Fruit fly (Drosophila melanogaster): ENCODE data around the gene r-l.

The r-l gene

dm6 chr3R:21097631-21098117, 24.6 kb upstream of the r-l start, which contains the start of gene RhoGAP93B (continued):
- peak; percentile 34 for TF ChIP-seq CG6854 (GFP tag; optimal IDR thresholded peaks at IDR 0.05)
- TF ChIP-seq acj6 (GFP tag; optimal IDR thresholded peaks at IDR 0.05), result peak; percentile 68
- TF ChIP-seq CG11762 (GFP tag; optimal IDR thresholded peaks at IDR 0.05; ENCODE audit: insufficient read depth), result no peak
- no peak for TF ChIP-seq CG6276 (GFP tag; optimal IDR thresholded peaks at IDR 0.05)
- peak; percentile 74 for TF ChIP-seq CG3919 (GFP tag; optimal IDR thresholded peaks at IDR 0.05)
- peak; percentile 88 for TF ChIP-seq eg (GFP tag; IDR thresholded peaks at IDR 0.05)
- peak; percentile 58 for TF ChIP-seq CG16779 (tag; optimal IDR thresholded peaks at IDR 0.05)
- peak; percentile 78 for TF ChIP-seq CG6808 (GFP tag; optimal IDR thresholded peaks at IDR 0.05)
- TF ChIP-seq dac (GFP tag; optimal IDR thresholded peaks at IDR 0.05), result peak; percentile 62
- TF ChIP-seq CG31627 (GFP tag; optimal IDR thresholded peaks at IDR 0.05), result peak; percentile 82
- peak; percentile 82 for TF ChIP-seq Hr39 (GFP tag; optimal IDR thresholded peaks at IDR 0.05)
- TF ChIP-seq salr (GFP tag; optimal IDR thresholded peaks at IDR 0.05), result peak; percentile 49 to 56
- TF ChIP-seq CG8119 (GFP tag; IDR thresholded peaks at IDR 0.05), result peak; percentile 84
- TF ChIP-seq CG7368 (GFP tag; optimal IDR thresholded peaks at IDR 0.05), result peak; percentile 71
- TF ChIP-seq cyc (GFP tag; optimal IDR thresholded peaks at IDR 0.05), result peak; percentile 77
- TF ChIP-seq CG10669 (GFP tag; optimal IDR thresholded peaks at IDR 0.05), result peak; percentile 70
- no peak for TF ChIP-seq CG9139 (GFP tag; optimal IDR thresholded peaks at IDR 0.05)

- TF ChIP-seq CG11762 (GFP tag; optimal IDR thresholded peaks at IDR 0.05; ENCODE audit: insufficient read depth), result no peak
- no peak for TF ChIP-seq CG10631 (GFP tag; optimal IDR thresholded peaks at IDR 0.05)
- TF ChIP-seq pdm3 (GFP tag; optimal IDR thresholded peaks at IDR 0.05), result no peak
- TF ChIP-seq Eip75B (GFP tag; optimal IDR thresholded peaks at IDR 0.05), result no peak
- TF ChIP-seq Gug (GFP tag; IDR thresholded peaks at IDR 0.05), result no peak
- TF ChIP-seq Sox102F (GFP tag; optimal IDR thresholded peaks at IDR 0.05), result no peak
- no peak for TF ChIP-seq CG8319 (GFP tag; optimal IDR thresholded peaks at IDR 0.05)
- TF ChIP-seq ss (GFP tag; optimal IDR thresholded peaks at IDR 0.05), result no peak
- TF ChIP-seq lz (GFP tag; optimal IDR thresholded peaks at IDR 0.05), result no peak
- TF ChIP-seq salr (GFP tag; optimal IDR thresholded peaks at IDR 0.05), result no peak
- TF ChIP-seq Sox15 (GFP tag; optimal IDR thresholded peaks at IDR 0.05), result no peak
- no peak for TF ChIP-seq cyc (GFP tag; optimal IDR thresholded peaks at IDR 0.05)
- no peak for TF ChIP-seq fkh (GFP tag; optimal IDR thresholded peaks at IDR 0.05)
- no peak for TF ChIP-seq Blimp-1 (GFP tag; optimal IDR thresholded peaks at IDR 0.05)
- no peak for TF ChIP-seq vri (GFP tag; optimal IDR thresholded peaks at IDR 0.05)
- no peak for TF ChIP-seq CG7368 (GFP tag; optimal IDR thresholded peaks at IDR 0.05)
These were observed 24.0 kb upstream of the r-l start for dm6 chr3R:21097160-21097559.

dm6 chr3R:21096532-21097143, 23.5 kb upstream of the r-l start:
- peak; percentile 29 for TF ChIP-seq CG6854 (GFP tag; optimal IDR thresholded peaks at IDR 0.05)
- no peak for TF ChIP-seq CG11294 (GFP tag; IDR thresholded peaks at IDR 0.05)
- TF ChIP-seq fkh (GFP tag; optimal IDR thresholded peaks at IDR 0.05), result no peak
- TF ChIP-seq ss (GFP tag; optimal IDR thresholded peaks at IDR 0.05), result peak in 1 of 2 experiments; percentile 28
- peak; percentile 39; the same call in 1 of the 2 replicates for TF ChIP-seq CG15336 (GFP tag; IDR thresholded peaks at IDR 0.05)
- TF ChIP-seq CG3032 (tag; optimal IDR thresholded peaks at IDR 0.05), result no peak
- no peak for TF ChIP-seq Sox102F (GFP tag; optimal IDR thresholded peaks at IDR 0.05)
- TF ChIP-seq Hr39 (GFP tag; optimal IDR thresholded peaks at IDR 0.05), result no peak
- no peak for TF ChIP-seq net (GFP tag; optimal IDR thresholded peaks at IDR 0.05)
- no peak for TF ChIP-seq salr (GFP tag; optimal IDR thresholded peaks at IDR 0.05)
- TF ChIP-seq CG10669 (GFP tag; optimal IDR thresholded peaks at IDR 0.05), result no peak
- TF ChIP-seq Blimp-1 (GFP tag; optimal IDR thresholded peaks at IDR 0.05), result peak; percentile 28
- peak; percentile 2 for TF ChIP-seq Eip78C (GFP tag)
- TF ChIP-seq Lpt (GFP tag; optimal IDR thresholded peaks at IDR 0.05), result no peak
- no peak for TF ChIP-seq Gug (GFP tag; IDR thresholded peaks at IDR 0.05)
- TF ChIP-seq CG11762 (GFP tag; optimal IDR thresholded peaks at IDR 0.05; ENCODE audit: insufficient read depth), result no peak
- TF ChIP-seq Smox (GFP tag; optimal IDR thresholded peaks at IDR 0.05), result no peak
- TF ChIP-seq CG8632 (GFP tag; optimal IDR thresholded peaks at IDR 0.05), result no peak
- no peak for TF ChIP-seq CG10631 (GFP tag; optimal IDR thresholded peaks at IDR 0.05)
- no peak for TF ChIP-seq CG11902 (GFP tag; optimal IDR thresholded peaks at IDR 0.05)

Measured in whole organism, prepupa.